Worm (Caenorhabditis elegans) whole organism, L2 larva: ENCODE measurements around the gene srg-44.

Experiments used
- Y55F3AM.14 ChIP-seq: fragments of 200-800 bp; sonication (Bioruptor generic); optimal IDR thresholded peaks from 2 replicates; lab custom pipeline; 2018; ENCODE audit warnings: mild to moderate bottlenecking, missing genetic modification characterization, missing compliant biosample characterization
- egl-27 ChIP-seq: sonication (generic microtip); optimal IDR thresholded peaks from 3 replicates; lab custom pipeline; 2017; ENCODE audit warnings: missing biosample characterization, missing genetic modification reagents, missing genetic modification characterization
- elt-1 ChIP-seq: fragments of 150-350 bp; optimal IDR thresholded peaks from 2 replicates; lab custom pipeline; 2014; ENCODE audit warnings: missing biosample characterization, missing genetic modification characterization
- elt-3 ChIP-seq: sonication (generic microtip); optimal IDR thresholded peaks from 2 replicates; lab custom pipeline; 2017; ENCODE audit warnings: missing biosample characterization, missing genetic modification characterization
- fos-1 ChIP-seq: fragments of 150-350 bp; optimal IDR thresholded peaks from 2 replicates; lab custom pipeline; 2014; ENCODE audit warnings: missing biosample characterization, missing genetic modification characterization
- lin-13 ChIP-seq: fragments of 150-350 bp; optimal IDR thresholded peaks from 2 replicates; lab custom pipeline; 2014; ENCODE audit warnings: missing biosample characterization, missing genetic modification reagents, missing genetic modification characterization
- lin-39 ChIP-seq: fragments of 150-350 bp; optimal IDR thresholded peaks from 2 replicates; lab custom pipeline; 2014; ENCODE audit warnings: missing biosample characterization, missing genetic modification reagents, missing genetic modification characterization
- lsy-2 ChIP-seq, 2 experiments: fragments of 150-350 bp in 1 of 2; sonication (generic microtip) in 1 of 2; optimal IDR thresholded peaks; 2 replicates each; lab custom pipeline; 2014 to 2017; ENCODE audit warnings: missing biosample characterization in 2 of 2, missing genetic modification characterization in 2 of 2
- nhr-10 ChIP-seq: sonication (generic microtip); optimal IDR thresholded peaks from 2 replicates; lab custom pipeline; 2017; ENCODE audit warnings: missing biosample characterization, missing genetic modification characterization
- snpc-4 ChIP-seq: fragments of 150-350 bp; optimal IDR thresholded peaks from 2 replicates; lab custom pipeline; 2014; ENCODE audit warnings: missing biosample characterization, missing genetic modification characterization
- unc-39 ChIP-seq: fragments of 150-350 bp; optimal IDR thresholded peaks from 2 replicates; lab custom pipeline; 2014; ENCODE audit warnings: missing biosample characterization, missing genetic modification characterization
- zag-1 ChIP-seq: fragments of 150-350 bp; optimal IDR thresholded peaks from 2 replicates; lab custom pipeline; 2014; ENCODE audit warnings: missing biosample characterization, missing genetic modification characterization
- ztf-11 ChIP-seq: sonication (generic microtip); optimal IDR thresholded peaks from 2 replicates; lab custom pipeline; 2017; ENCODE audit warnings: missing biosample characterization, missing genetic modification characterization
- ztf-4 ChIP-seq: fragments of 150-350 bp; optimal IDR thresholded peaks from 2 replicates; lab custom pipeline; 2014; ENCODE audit warnings: missing biosample characterization, missing genetic modification characterization

ce11 chrV:17344876-17345275 is 16.3 kb downstream of the srg-44 start, which contains the start of the genes fbxa-188 and fbxa-189:
- TF ChIP-seq ztf-11 (tag; lab: Kevin White, UChicago) (no peak), nhr-10 (no peak), snpc-4 (no peak), lin-13 (GFP tag; lab: Kevin White, UChicago) (no peak), egl-27 (tag; lab: Kevin White, UChicago) (no peak), unc-39 (tag; lab: Kevin White, UChicago) (no peak), ztf-4 (tag; lab: Kevin White, UChicago) (no peak), lsy-2 (tag; optimal IDR thresholded peaks at IDR 0.05; lab: Kevin White, UChicago) (no peak), elt-1 (no peak), elt-3 (tag; lab: Kevin White, UChicago) (no peak), lin-39 (tag; lab: Kevin White, UChicago) (no peak), Y55F3AM.14 (GFP tag; lab: Kevin White, UChicago) (no peak), fos-1 (tag; lab: Kevin White, UChicago) (peak; percentile 19), zag-1 (tag; lab: Kevin White, UChicago) (no peak)
